Worm (Caenorhabditis elegans) whole organism, L4/young adult: ENCODE data around the gene cbs-2.
"Not testable (repeated sequence)": the region's sequence is repeated elsewhere in the genome, so short reads cannot be mapped to it uniquely, and the experiment has no call there.

Experiments
- W03F9.2 ChIP-seq: fragments of 150-350 bp; optimal IDR thresholded peaks from 2 replicates; lab custom pipeline; 2014; ENCODE audit warnings: missing biosample characterization, missing genetic modification characterization
- dao-5 ChIP-seq: sonication (generic microtip); optimal IDR thresholded peaks from 2 replicates; lab custom pipeline; 2016; ENCODE audit warnings: missing genotype, missing genetic modification characterization, moderate library complexity, missing compliant biosample characterization
- him-1 ChIP-seq: sonication (generic microtip); optimal IDR thresholded peaks from 2 replicates; lab custom pipeline; 2016; ENCODE audit warnings: missing genotype, missing genetic modification reagents, missing genetic modification characterization, missing compliant biosample characterization

cbs-2 gene

DNA sequence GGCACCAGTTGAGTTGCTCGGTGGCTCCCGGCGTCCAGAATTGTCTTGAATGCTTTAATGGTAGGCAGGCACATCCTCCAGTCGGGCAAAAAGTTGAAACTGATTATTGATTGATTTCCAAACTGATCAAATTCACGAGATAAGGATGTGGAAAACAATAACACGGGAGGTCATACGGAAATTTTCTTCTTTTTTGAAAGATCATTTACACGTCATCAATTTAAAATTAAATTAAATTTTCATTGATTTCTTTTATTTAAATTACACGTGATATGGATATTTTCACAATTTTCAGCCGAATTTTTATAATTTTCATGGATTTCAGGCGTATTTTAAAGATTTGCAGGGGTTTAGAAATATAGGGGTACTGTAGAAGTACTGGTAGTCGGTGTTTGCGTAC lies at the start of gene cbs-2:
TSS of gene cbs-2 (minus strand) at position 101 of the 400 bp plus-strand sequence.
- TF ChIP-seq W03F9.2 (tag; lab: Kevin White, UChicago) = no peak
- TF ChIP-seq him-1 (tag; lab: Kevin White, UChicago) = no peak
- no peak for TF ChIP-seq dao-5 (tag; lab: Kevin White, UChicago)

DNA sequence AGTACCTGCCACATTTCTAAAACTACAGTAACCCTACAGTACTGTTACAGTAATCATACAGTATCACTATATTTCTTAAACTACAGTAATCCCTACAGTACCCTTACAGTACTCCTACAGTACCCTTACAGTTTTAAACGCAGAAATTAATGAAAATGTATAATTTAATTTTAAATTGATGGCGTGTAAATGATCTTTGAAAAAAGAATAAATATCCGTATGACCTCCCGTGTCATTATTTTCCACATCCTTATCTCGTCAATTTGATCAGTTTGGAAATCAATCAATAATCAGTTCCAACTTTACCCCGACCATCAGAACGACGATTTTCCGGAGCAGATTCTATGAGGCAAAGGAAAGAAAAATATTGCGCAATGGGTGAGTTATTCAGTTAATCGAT lies 31.5 kb upstream of the cbs-2 start, which contains the start of gene K09F6.3:
TSS of gene K09F6.3 (plus strand) at position 301 of the 400 bp plus-strand sequence.
- not testable (repeated sequence) for TF ChIP-seq him-1, W03F9.2, dao-5 (tag; lab: Kevin White, UChicago)

- TF ChIP-seq W03F9.2 (tag; lab: Kevin White, UChicago) = no peak
- TF ChIP-seq him-1 (tag; lab: Kevin White, UChicago) = no peak
- no peak for TF ChIP-seq dao-5 (tag; lab: Kevin White, UChicago)
These were observed 30.3 kb upstream of the cbs-2 start for ce11 chrII:2253676-2254075.

DNA sequence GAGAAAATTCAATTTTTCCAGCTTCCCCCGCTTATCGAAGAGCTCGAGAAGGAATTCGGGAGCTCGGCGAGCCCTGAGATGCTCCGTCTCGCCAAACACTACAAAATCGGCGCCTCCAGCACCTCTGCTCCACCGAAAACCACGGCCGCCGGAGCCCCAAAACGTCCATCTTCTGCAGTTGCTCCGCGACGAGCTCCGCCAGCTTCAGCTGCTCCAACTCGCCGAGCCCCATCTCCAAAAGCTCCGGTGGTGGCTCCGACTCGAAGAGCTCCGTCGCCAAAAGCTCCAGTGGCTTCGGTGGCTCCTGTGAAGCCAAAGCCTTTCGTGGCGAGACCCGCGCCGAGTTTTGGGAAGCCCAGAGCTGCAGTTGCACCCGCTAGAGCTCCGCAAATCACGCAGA lies 28.2 kb upstream of the cbs-2 start:
- TF ChIP-seq W03F9.2 (tag; lab: Kevin White, UChicago) (no peak), dao-5 (tag; lab: Kevin White, UChicago) (no peak), him-1 (tag; lab: Kevin White, UChicago) (no peak)

DNA sequence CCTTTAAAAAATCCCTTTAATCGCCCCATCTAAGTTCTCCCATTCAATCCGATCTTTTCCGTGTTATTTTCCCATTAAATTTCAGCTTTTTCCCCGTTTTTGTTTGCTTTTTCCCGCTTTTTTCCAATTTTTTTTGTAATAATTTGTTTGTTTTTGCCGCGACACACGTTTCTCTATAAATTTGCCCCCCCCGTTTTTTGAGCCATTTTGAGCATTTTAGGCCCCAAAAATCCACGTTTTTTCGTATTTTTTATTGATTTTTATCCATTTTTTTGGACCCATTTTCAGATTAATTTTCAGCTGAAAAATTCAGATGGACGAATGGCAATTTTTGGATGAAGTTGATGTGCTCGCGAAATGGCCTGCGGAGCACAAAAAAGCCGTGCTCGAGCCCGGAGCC lies 20.0 kb upstream of the cbs-2 start, which contains the start of gene F54A3.2:
TSS of gene F54A3.2 (plus strand) at position 301 of the 400 bp plus-strand sequence.
- no peak for TF ChIP-seq dao-5 (tag; lab: Kevin White, UChicago)
- no peak for TF ChIP-seq W03F9.2 (tag; lab: Kevin White, UChicago)
- TF ChIP-seq him-1 (tag; lab: Kevin White, UChicago) = no peak

DNA sequence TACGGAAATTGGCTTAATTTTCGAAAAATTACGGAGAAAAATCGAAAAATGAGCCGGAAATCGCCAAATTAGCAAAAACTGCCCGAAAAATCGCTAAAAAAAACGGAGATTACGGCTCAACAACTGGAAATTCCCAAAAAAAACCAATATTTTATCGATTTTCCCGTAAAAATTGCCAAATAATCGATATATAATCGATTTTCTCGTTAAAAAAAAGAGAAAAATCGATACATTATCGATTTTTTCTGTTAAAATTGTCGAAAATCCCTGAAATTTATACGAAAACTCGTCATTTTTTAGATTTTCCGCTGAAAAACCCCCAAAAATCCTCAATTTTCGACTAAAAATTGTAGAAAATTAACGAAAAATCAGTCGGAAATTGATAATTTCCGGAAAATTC lies 13.0 kb upstream of the cbs-2 start:
- TF ChIP-seq him-1 (tag; lab: Kevin White, UChicago) (no peak), dao-5 (tag; lab: Kevin White, UChicago) (no peak), W03F9.2 (tag; lab: Kevin White, UChicago) (no peak)

DNA sequence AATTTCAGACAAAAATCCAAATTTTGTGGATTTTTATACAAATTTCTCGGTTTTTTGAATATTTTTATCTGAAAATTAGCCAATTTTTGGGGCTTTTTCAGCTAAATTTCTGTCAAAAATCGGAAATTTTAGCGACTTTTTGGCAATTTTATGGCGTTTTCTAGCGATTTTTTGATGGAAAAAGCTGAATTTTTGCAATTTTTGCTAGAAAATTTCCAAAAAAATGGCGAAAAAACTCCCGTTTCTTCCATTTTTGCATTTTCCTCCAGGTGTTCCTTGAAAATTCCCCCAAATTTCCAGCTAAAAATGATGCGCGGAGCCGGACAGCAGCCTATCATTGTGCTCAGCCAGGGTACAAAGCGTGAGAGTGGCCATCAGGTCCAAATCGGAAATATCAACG lies 9.9 kb upstream of the cbs-2 start, which contains the start of gene cct-3:
TSS of gene cct-3 (plus strand) at position 301 of the 400 bp plus-strand sequence.
- no peak for TF ChIP-seq him-1 (tag; lab: Kevin White, UChicago)
- TF ChIP-seq W03F9.2 (tag; lab: Kevin White, UChicago) = no peak
- TF ChIP-seq dao-5 (tag; lab: Kevin White, UChicago) = no peak

DNA sequence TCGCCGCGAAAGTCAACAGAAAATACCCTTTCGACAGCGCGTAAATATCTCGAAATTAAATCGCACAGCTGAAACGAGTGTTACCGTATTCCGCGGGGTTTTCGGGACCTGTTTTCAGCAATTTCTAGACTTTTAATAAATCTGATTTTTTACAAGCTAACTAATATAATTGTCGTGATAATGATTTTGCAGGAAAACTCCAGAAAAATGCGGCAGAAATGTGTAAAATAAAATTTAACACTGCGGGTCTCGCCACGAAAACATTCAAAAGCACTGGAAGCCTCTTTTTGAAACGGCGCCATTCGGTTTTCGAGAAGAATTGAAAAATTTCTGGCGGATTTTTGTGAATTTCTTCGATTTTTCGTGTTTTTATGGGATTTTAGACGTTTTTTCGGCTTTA lies 9.1 kb upstream of the cbs-2 start, which contains the start of gene F54A3.6:
TSS of gene F54A3.6 (minus strand) at position 42 of the 400 bp plus-strand sequence.
- not testable (repeated sequence) for TF ChIP-seq him-1, W03F9.2, dao-5 (tag; lab: Kevin White, UChicago)

- TF ChIP-seq him-1 (tag; lab: Kevin White, UChicago) = no peak
- no peak for TF ChIP-seq dao-5 (tag; lab: Kevin White, UChicago)
- no peak for TF ChIP-seq W03F9.2 (tag; lab: Kevin White, UChicago)
These were observed 7.0 kb upstream of the cbs-2 start for ce11 chrII:2230368-2230767.

ce11 chrII:2225608-2226007 lies 2.2 kb upstream of the cbs-2 start, which contains the start of gene F54A3.5:
Gene F54A3.5, minus strand, starts transcription at chrII:2225708.
- no peak for TF ChIP-seq W03F9.2 (tag; lab: Kevin White, UChicago)
- TF ChIP-seq dao-5 (tag; lab: Kevin White, UChicago) = no peak
- TF ChIP-seq him-1 (tag; lab: Kevin White, UChicago) = no peak

DNA sequence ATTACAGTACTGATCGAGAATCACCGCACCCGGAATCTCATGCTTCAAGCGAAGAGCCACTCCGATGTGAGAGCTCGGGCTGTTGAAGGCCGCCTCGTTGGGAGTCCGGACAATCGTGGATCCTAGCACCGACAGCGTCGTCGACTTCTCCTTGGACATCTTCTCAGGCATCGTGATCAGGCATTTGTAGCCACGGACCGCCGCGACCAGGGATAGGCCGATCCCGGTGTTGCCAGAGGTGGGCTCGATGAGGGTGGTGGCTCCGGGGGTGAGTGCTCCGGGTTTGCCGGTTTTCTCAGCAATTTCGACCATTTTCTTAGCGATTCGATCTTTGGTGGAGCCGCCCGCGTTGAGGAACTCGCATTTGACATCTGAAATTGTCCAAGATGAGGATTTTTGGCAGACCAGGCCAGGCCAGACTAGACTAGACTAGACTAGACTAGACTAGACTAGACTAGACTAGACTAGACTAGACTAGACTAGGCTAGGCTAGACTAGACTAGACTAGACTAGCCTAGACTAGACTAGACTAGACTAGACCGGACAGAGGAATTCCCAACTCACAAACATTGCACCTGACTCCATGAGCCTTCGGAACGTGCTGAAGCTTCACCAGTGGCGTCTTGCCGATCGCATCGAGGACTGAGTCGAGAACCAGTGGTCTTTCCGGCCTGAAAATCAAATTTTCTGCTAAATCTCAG lies 2.0 kb downstream of the cbs-2 start:
- TF ChIP-seq him-1 (tag; lab: Kevin White, UChicago) (no peak), dao-5 (tag; lab: Kevin White, UChicago) (no peak), W03F9.2 (tag; lab: Kevin White, UChicago) (no peak)

ce11 chrII:2219880-2220279 lies 3.5 kb downstream of the cbs-2 start, which contains the start of gene Y59C2A.3:
Gene Y59C2A.3, minus strand, starts transcription at chrII:2219921.
- TF ChIP-seq W03F9.2 (tag; lab: Kevin White, UChicago) = no peak
- TF ChIP-seq him-1 (tag; lab: Kevin White, UChicago) = no peak
- no peak for TF ChIP-seq dao-5 (tag; lab: Kevin White, UChicago)

DNA sequence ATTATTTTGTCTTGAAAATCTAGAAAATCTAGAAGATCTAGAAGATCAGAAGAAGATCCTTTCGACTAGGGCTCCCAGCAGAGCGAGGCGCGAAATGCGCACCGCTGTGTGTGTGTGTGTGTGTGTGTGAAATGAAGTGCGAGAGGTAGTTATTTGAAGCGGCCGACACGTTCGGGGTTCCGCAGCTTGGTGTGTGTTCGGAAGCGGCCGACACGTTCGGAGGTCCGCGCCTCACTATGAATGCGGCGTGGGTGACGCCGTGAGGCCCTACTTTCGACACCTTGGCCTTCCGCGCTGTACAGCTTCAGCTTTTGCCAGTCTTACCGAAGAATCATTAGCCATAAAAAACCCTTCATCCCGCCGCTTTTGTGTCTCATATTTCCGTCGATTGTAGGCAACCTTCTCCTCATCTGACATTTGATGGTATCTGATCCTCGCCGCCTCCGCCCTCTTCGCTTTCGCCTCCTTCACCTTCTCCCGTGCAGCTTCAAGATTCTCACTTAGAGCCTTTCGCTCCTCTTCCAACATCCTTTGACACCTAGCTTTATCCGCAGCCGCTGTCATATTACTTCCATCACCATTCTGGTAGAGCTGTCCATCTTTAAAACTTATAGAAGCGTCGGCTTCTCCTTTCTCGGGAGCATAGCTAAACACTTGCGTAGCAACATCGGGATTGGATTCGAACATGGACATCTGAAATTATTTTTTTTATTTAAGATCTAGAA lies 6.3 kb downstream of the cbs-2 start:
- TF ChIP-seq him-1 (tag; lab: Kevin White, UChicago) = no peak
- TF ChIP-seq dao-5 (tag; lab: Kevin White, UChicago) = no peak
- TF ChIP-seq W03F9.2 (tag; lab: Kevin White, UChicago) = no peak
